Worm (Caenorhabditis elegans): ENCODE measurements around the gene rbr-2.

rbr-2 gene

ce11 chrIV:10919770-10920169 is at the start of gene rbr-2:
TSS of gene rbr-2 (plus strand) at chrIV:10920070.
- TF ChIP-seq hlh-30 (tag; optimal IDR thresholded peaks at IDR 0.05; ENCODE audit: insufficient read depth) (peak; percentile 7), set-16 (GFP tag; IDR thresholded peaks at IDR 0.05) (no peak), nhr-25 (tag; optimal IDR thresholded peaks at IDR 0.05; ENCODE audit: borderline replicate concordance, insufficient read depth) (no peak)

DNA sequence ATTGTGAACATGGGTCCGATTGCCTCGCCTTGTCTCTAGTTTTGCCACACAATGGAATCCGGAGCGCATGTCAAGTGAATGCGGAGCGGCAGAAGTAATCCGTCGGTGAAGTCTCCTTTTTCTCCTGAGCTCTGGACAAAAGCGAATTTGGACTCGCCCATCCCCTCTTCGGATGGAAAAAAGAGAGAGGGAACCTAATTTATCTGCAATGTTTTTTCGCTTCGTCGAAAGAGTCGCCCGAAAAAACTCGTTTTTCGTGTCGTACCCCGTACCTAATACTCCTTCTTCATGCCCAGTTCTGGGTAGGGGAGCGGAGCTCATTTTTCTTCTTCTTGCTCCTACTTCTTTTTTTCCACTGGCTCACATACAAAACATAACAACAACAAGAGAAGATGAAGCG is 49.7 kb upstream of the rbr-2 start:
- TF ChIP-seq lin-39 (tag; optimal IDR thresholded peaks at IDR 0.05) (no peak), ztf-7 (tag; optimal IDR thresholded peaks at IDR 0.05) (no peak), Y75B8A.6 (GFP tag; IDR thresholded peaks at IDR 0.05) (no peak), lin-38 (GFP tag; IDR thresholded peaks at IDR 0.05) (no peak), egl-43 (GFP tag; IDR thresholded peaks at IDR 0.05) (no peak), cey-2 (tag; optimal IDR thresholded peaks at IDR 0.05; ENCODE audit: borderline replicate concordance, insufficient read depth) (no peak), lin-13 (GFP tag; optimal IDR thresholded peaks at IDR 0.05) (no peak), nhr-111 (GFP tag; optimal IDR thresholded peaks at IDR 0.05) (no peak), zfp-2 (tag; optimal IDR thresholded peaks at IDR 0.05) (no peak), zip-11 (GFP tag; IDR thresholded peaks at IDR 0.05) (no peak), tag-97 (GFP tag; IDR thresholded peaks at IDR 0.05) (no peak), skn-1 (tag; optimal IDR thresholded peaks at IDR 0.05) (no peak), nhr-48 (tag; optimal IDR thresholded peaks at IDR 0.05) (no peak), nhr-76 (tag; optimal IDR thresholded peaks at IDR 0.05) (no peak), daf-19 (GFP tag; conservative IDR thresholded peaks at IDR 0.05) (no peak), zip-2 (tag; optimal IDR thresholded peaks at IDR 0.05) (no peak), spr-1 (tag; optimal IDR thresholded peaks at IDR 0.05) (no peak), nhr-42 (GFP tag; IDR thresholded peaks at IDR 0.05) (no peak), attf-4 (tag; optimal IDR thresholded peaks at IDR 0.05) (no peak)

- TF ChIP-seq lin-15B (tag; optimal IDR thresholded peaks at IDR 0.05) = no peak
- no peak for TF ChIP-seq hlh-11 (tag; optimal IDR thresholded peaks at IDR 0.05)
These were observed 45.3 kb upstream of the rbr-2 start, which contains the start of gene F13E9.12 for ce11 chrIV:10874527-10874926. TSS of gene F13E9.12 (minus strand) at chrIV:10874627.

DNA sequence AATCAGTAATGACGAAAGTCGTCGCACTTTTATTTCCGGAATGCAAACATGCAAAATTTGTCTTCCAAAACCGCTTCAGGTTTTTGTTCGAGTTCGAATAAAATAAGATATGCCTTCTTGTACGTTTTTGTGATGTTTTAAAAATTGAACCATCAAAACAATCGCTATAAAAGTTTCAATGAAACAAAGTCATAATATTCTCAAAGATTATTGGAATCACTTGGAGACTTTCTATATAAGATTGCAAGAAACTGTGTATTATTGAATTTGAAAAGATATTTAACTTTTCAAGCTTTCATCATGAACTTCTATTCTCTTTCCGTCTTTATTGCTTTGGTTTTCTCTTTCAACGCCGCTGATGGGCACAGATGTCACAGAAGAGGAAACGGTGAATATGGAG is 43.0 kb upstream of the rbr-2 start, which contains the start of gene fipr-14:
fipr-14 (plus strand) TSS at position 301 of the 400 bp plus-strand sequence.
- TF ChIP-seq unc-62 (GFP tag; optimal IDR thresholded peaks at IDR 0.05 in 1 of 2) (peak in 1 of 2 experiments; percentile 65), unc-62 (tag; optimal IDR thresholded peaks at IDR 0.05) (no peak), duxl-1 (tag; optimal IDR thresholded peaks at IDR 0.05; ENCODE audit: poor library complexity) (no peak), ZK546.5 (tag; optimal IDR thresholded peaks at IDR 0.05) (no peak)

DNA sequence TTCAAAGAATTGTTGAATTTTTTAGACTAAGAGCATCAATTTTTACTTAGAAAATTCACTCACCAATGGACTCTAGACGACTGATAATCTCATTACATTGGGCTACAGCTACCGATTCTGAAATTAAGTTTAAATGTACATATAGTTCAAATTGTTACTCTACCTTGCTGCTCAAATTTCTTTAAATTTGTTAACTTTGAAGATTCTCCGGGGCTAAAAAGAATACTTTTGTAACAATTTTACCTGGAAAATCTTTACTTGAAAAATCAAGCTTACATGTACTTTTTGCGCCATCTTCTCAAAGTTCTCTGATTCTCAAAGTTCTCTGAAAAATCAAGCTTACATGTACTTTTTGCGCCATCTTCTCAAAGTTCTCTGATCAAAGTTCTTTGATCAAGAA is 40.3 kb upstream of the rbr-2 start, which contains the start of gene sdz-13:
sdz-13 (minus strand) TSS at position 101 of the 400 bp plus-strand sequence.
- no peak for TF ChIP-seq ztf-7 (tag; optimal IDR thresholded peaks at IDR 0.05)

DNA sequence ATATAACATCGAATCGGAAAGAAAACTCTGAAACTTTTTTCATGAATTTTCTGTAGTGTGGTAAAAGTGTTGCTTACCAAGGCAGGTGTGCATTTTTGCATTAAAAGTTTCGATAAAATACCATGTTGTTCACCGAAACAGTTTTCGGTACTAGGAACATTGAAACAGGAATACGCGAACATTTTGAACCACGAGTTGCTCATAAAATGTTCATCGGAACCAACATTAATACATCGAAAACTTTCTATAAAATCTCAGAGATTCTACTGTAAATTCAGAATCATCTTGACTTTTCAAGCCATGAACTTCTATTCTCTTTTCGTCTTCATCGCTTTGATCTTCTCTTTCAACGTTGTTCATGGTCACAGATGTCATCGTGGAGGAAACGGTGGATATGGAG is 39.6 kb upstream of the rbr-2 start, which contains the start of gene fipr-15:
fipr-15 (plus strand) TSS at position 301 of the 400 bp plus-strand sequence.
- no peak for TF ChIP-seq nhr-10 (tag; optimal IDR thresholded peaks at IDR 0.05)
- TF ChIP-seq F26F4.8 (GFP tag; conservative IDR thresholded peaks at IDR 0.05) = no peak
- no peak for TF ChIP-seq mes-2 (tag; optimal IDR thresholded peaks at IDR 0.05; ENCODE audit: poor library complexity, severe bottlenecking)
- no peak for TF ChIP-seq nhr-6 (tag; optimal IDR thresholded peaks at IDR 0.05)
- no peak for TF ChIP-seq ceh-20 (GFP tag; IDR thresholded peaks at IDR 0.05)
- TF ChIP-seq zfp-3 (GFP tag; conservative IDR thresholded peaks at IDR 0.05) = no peak
- no peak for TF ChIP-seq ceh-44 (GFP tag; IDR thresholded peaks at IDR 0.05)

All from whole organism, L4 larva.